Worm (Caenorhabditis elegans): ENCODE data around the gene cpz-2.
A peak's percentile ranks its signal among the peaks of the same experiment; 100 is the strongest.

Gene cpz-2

DNA sequence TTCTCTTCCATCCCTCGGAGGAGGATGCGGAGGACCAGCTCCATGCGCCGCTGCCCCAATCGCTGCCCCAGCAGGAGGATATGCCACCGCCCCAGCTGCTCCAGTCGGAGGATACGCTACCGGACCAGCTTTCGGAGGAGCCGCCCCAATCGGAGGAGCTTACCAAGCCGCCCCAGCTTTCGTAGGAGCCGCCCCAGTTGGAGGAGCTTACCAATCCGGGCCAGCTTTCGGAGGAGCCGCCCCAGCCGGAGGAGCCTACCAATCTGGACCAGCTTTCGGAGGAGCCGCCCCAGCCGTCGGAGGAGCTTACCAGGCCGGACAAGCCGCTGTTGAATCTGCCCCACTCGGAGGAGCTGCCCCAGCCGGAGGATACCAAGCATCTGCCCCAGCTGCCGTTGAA, 34.5 kb downstream of the cpz-2 start:
- peak; percentile 99 for TF ChIP-seq set-16 (GFP tag; IDR thresholded peaks at IDR 0.05)
- TF ChIP-seq F10B5.3 (tag; optimal IDR thresholded peaks at IDR 0.05) = peak; percentile 6
- TF ChIP-seq pha-4 (GFP tag; IDR thresholded peaks at IDR 0.05) = peak; percentile 70; the same call in 1 of the 2 replicates
- TF ChIP-seq pha-4 (tag; optimal IDR thresholded peaks at IDR 0.05) = no peak
- TF ChIP-seq hmg-1.1 (GFP tag; IDR thresholded peaks at IDR 0.05) = 0 out of 2 replicates have a peak, but pooled peaks have one; percentile 43
- TF ChIP-seq zip-11 (GFP tag; IDR thresholded peaks at IDR 0.05) = no peak
- 0 out of 2 replicates have a peak, but pooled peaks have one; percentile 40 for TF ChIP-seq dmd-9 (GFP tag; IDR thresholded peaks at IDR 0.05)
- 0 out of 2 replicates have a peak, but pooled peaks have one; percentile 20 for TF ChIP-seq ctbp-1 (GFP tag; IDR thresholded peaks at IDR 0.05)
- no peak for TF ChIP-seq ceh-62 (tag; optimal IDR thresholded peaks at IDR 0.05)
- no peak for TF ChIP-seq ama-1 (optimal IDR thresholded peaks at IDR 0.05)
- TF ChIP-seq aha-1 (tag) = peak; percentile 89
- peak; percentile 29 for TF ChIP-seq gei-8 (GFP tag; optimal IDR thresholded peaks at IDR 0.05)
- TF ChIP-seq nhr-25 (tag; optimal IDR thresholded peaks at IDR 0.05; ENCODE audit: borderline replicate concordance, insufficient read depth) = no peak
- no peak for TF ChIP-seq zip-2 (tag; optimal IDR thresholded peaks at IDR 0.05)

DNA sequence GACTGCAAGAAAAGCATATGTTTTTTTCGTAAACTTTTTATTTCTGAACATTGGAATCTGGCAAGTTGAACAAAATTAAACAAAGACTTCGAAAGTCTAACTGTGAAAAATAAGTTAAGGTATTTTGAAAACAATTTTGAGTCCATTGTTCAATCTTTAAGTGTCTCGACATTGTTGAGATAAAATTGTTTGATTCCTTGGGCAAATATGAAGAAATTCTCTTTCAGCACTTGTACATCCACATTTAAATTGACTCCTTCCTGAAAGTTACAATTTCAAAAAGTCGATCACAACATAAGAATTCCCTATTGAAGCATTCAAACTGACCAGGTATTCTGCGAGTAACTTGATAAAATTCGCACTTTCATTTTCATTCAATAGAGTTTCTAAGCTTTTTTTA, 35.1 kb downstream of the cpz-2 start:
- TF ChIP-seq lir-3 (tag; optimal IDR thresholded peaks at IDR 0.05) (no peak), F37D6.2 (tag; optimal IDR thresholded peaks at IDR 0.05) (no peak), dmd-6 (GFP tag; IDR thresholded peaks at IDR 0.05) (no peak), T26A8.4 (GFP tag; IDR thresholded peaks at IDR 0.05) (no peak), daf-8 (GFP tag; IDR thresholded peaks at IDR 0.05) (no peak), aha-1 (tag) (peak; percentile 59), dve-1 (tag; optimal IDR thresholded peaks at IDR 0.05; ENCODE audit: insufficient read depth) (no peak), ama-1 (optimal IDR thresholded peaks at IDR 0.05) (peak; percentile 41)

DNA sequence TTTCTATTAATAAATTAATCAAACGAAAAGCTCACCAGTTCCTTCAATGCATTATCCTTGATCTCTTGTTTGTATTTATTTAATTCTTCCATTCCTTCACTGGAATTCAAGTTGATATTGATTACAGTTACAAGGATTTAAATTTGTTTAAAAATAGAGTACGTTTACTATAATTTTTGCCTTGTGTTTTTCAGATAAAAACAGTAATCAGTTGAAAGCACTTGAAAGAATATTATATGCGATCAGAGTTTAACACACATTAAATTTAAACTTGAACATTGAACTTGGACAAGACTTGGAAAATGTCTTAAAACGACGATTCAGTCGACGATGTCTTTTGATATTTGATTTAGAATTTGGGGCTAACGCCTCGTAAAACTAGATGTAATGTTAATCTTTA, 36.5 kb downstream of the cpz-2 start, which contains the start of gene F53F1.6:
Gene F53F1.6, minus strand, starts transcription at position 101 of the 400 bp plus-strand sequence.
- TF ChIP-seq nhr-77 (tag; optimal IDR thresholded peaks at IDR 0.05) (no peak), lin-15B (tag; optimal IDR thresholded peaks at IDR 0.05) (no peak), nhr-25 (tag; optimal IDR thresholded peaks at IDR 0.05; ENCODE audit: borderline replicate concordance, insufficient read depth) (no peak), ztf-11 (tag; optimal IDR thresholded peaks at IDR 0.05) (no peak), saeg-2 (GFP tag; IDR thresholded peaks at IDR 0.05) (no peak), mxl-2 (GFP tag; conservative IDR thresholded peaks at IDR 0.05) (no peak), spr-3 (GFP tag; optimal IDR thresholded peaks at IDR 0.05) (no peak), F26F4.8 (GFP tag; conservative IDR thresholded peaks at IDR 0.05) (no peak), nhr-6 (tag; optimal IDR thresholded peaks at IDR 0.05) (no peak), set-16 (GFP tag; IDR thresholded peaks at IDR 0.05) (no peak), rbr-2 (tag; optimal IDR thresholded peaks at IDR 0.05) (no peak), cey-2 (tag; optimal IDR thresholded peaks at IDR 0.05; ENCODE audit: borderline replicate concordance, insufficient read depth) (no peak)

DNA sequence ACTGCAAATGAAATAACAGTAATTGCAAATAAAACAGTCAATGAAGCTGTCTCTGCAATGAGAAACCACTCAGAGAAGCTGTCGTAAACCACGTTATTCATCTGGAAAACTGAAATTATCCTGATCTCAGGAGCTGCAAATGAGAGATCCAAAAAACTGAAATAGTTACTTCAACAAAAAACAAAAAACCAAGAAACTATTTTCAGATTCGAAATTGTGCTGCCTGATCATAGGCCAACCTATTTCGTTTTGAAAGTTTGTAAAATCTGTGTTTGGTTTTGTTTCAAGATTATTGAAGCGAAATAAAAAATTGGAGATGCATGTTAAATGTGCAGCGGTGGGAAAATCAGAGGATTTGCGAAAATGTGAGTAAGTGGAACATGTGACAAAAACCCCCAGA, 39.7 kb downstream of the cpz-2 start, which contains the start of gene srv-8:
Gene srv-8, minus strand, starts transcription at position 101 of the 400 bp plus-strand sequence.
- TF ChIP-seq skn-1 (tag; optimal IDR thresholded peaks at IDR 0.05) = no peak
- TF ChIP-seq vab-7 (GFP tag; IDR thresholded peaks at IDR 0.05) = no peak
- no peak for TF ChIP-seq D1046.2 (GFP tag; IDR thresholded peaks at IDR 0.05)
- no peak for TF ChIP-seq R02D3.7 (tag; optimal IDR thresholded peaks at IDR 0.05)
- TF ChIP-seq lin-39 (tag; optimal IDR thresholded peaks at IDR 0.05) = no peak
- TF ChIP-seq attf-4 (tag; optimal IDR thresholded peaks at IDR 0.05) = no peak
- no peak for TF ChIP-seq arid-1 (GFP tag; conservative IDR thresholded peaks at IDR 0.05)
- no peak for TF ChIP-seq unc-39 (tag; optimal IDR thresholded peaks at IDR 0.05)

Data from whole organism, L4 larva.